Worm (Caenorhabditis elegans) whole organism, early embryonic: ENCODE results near the gene C15C7.4.

Experiments
- B0310.2 ChIP-seq: sonication (generic microtip); optimal IDR thresholded peaks from 2 replicates; lab custom pipeline; 2016; ENCODE audit warnings: mild to moderate bottlenecking, missing genetic modification characterization, missing compliant biosample characterization
- F13C5.2 ChIP-seq: sonication (generic microtip); optimal IDR thresholded peaks from 2 replicates; lab custom pipeline; 2017; ENCODE audit warnings: mild to moderate bottlenecking, missing genetic modification characterization, inconsistent platforms, missing compliant biosample characterization
- aly-1 ChIP-seq: sonication (generic microtip); optimal IDR thresholded peaks from 2 replicates; lab custom pipeline; 2016; ENCODE audit warnings: missing genetic modification characterization, missing compliant biosample characterization
- ama-1 ChIP-seq: fragments of 150-350 bp; optimal IDR thresholded peaks from 2 replicates; lab custom pipeline; 2014
- ets-7 ChIP-seq: sonication (generic microtip); optimal IDR thresholded peaks from 2 replicates; lab custom pipeline; 2016; ENCODE audit warnings: missing genotype, missing genetic modification characterization, missing compliant biosample characterization
- hmg-4 ChIP-seq: fragments of 200-800 bp; sonication (Bioruptor generic); optimal IDR thresholded peaks from 2 replicates; lab custom pipeline; 2018; ENCODE audit warnings: mild to moderate bottlenecking, missing genetic modification characterization, missing compliant biosample characterization
- scrt-1 ChIP-seq: fragments of 200-800 bp; sonication (Bioruptor generic); IDR thresholded peaks from 2 replicates; pipeline ENCODE4 v1.3.6; 2022; ENCODE audit warnings: missing genetic modification characterization, missing compliant biosample characterization
- sea-1 ChIP-seq: fragments of 200-800 bp; sonication (Bioruptor generic); conservative IDR thresholded peaks from 2 replicates; pipeline ENCODE4 v1.3.6; 2022; ENCODE audit warnings: missing genetic modification characterization, missing compliant biosample characterization
- tra-4 ChIP-seq: sonication (generic microtip); optimal IDR thresholded peaks from 2 replicates; lab custom pipeline; 2017; ENCODE audit warnings: missing genetic modification characterization, missing compliant biosample characterization

ce11 chrX:3126233-3126632 lies 19.1 kb upstream of the C15C7.4 start:
- TF ChIP-seq scrt-1 (GFP tag; lab: Robert Waterston, UW): no peak
- no peak for TF ChIP-seq ama-1 (lab: Kevin White, UChicago)
- no peak for TF ChIP-seq F13C5.2 (tag; lab: Kevin White, UChicago)
- TF ChIP-seq hmg-4: no peak
- TF ChIP-seq aly-1: no peak
- no peak for TF ChIP-seq tra-4 (tag; lab: Kevin White, UChicago)
- no peak for TF ChIP-seq sea-1 (GFP tag; lab: Robert Waterston, UW)
- no peak for TF ChIP-seq ets-7 (tag; lab: Kevin White, UChicago)
- no peak for TF ChIP-seq B0310.2
